Worm (Caenorhabditis elegans) whole organism, mixed stage, embryonic: ENCODE data around the gene acc-2.

ENCODE experiments used
- blmp-1 ChIP-seq: fragments of 150-350 bp; optimal IDR thresholded peaks from 2 replicates; lab custom pipeline; 2014; ENCODE audit warnings: missing biosample characterization, missing genetic modification characterization
- ceh-83 ChIP-seq: fragments of 200-800 bp; sonication (Bioruptor generic); optimal IDR thresholded peaks from 2 replicates; lab custom pipeline; 2018; ENCODE audit warnings: mild to moderate bottlenecking, missing genetic modification characterization, missing compliant biosample characterization
- lsy-2 ChIP-seq: fragments of 150-350 bp; optimal IDR thresholded peaks from 2 replicates; lab custom pipeline; 2014; ENCODE audit warnings: missing biosample characterization, missing genetic modification characterization
- nhr-237 ChIP-seq: fragments of 150-350 bp; optimal IDR thresholded peaks from 2 replicates; lab custom pipeline; 2014; ENCODE audit warnings: missing biosample characterization, missing genetic modification characterization
- nhr-76 ChIP-seq: sonication (generic microtip); optimal IDR thresholded peaks from 2 replicates; lab custom pipeline; 2017; ENCODE audit warnings: missing biosample characterization, missing genetic modification characterization
- pha-4 ChIP-seq: fragments of 150-350 bp; optimal IDR thresholded peaks from 2 replicates; lab custom pipeline; 2018; ENCODE audit warnings: missing biosample characterization, missing genetic modification reagents, missing genetic modification characterization
- sem-2 ChIP-seq: fragments of 200-800 bp; sonication (Bioruptor generic); optimal IDR thresholded peaks from 2 replicates; lab custom pipeline; 2018; ENCODE audit warnings: mild to moderate bottlenecking, missing genetic modification characterization, missing compliant biosample characterization
- snpc-4 ChIP-seq: fragments of 150-350 bp; optimal IDR thresholded peaks from 2 replicates; lab custom pipeline; 2014; ENCODE audit warnings: missing biosample characterization, missing genetic modification characterization
- sptf-1 ChIP-seq: sonication (generic microtip); optimal IDR thresholded peaks from 2 replicates; lab custom pipeline; 2017; ENCODE audit warnings: mild to moderate bottlenecking, missing genetic modification characterization, moderate library complexity, missing compliant biosample characterization
- unc-39 ChIP-seq: fragments of 150-350 bp; optimal IDR thresholded peaks from 2 replicates; lab custom pipeline; 2014; ENCODE audit warnings: missing biosample characterization, missing genetic modification characterization
- unc-62 ChIP-seq: fragments of 150-350 bp; optimal IDR thresholded peaks from 2 replicates; lab custom pipeline; 2014; ENCODE audit warnings: missing biosample characterization, missing genetic modification reagents, missing genetic modification characterization

DNA sequence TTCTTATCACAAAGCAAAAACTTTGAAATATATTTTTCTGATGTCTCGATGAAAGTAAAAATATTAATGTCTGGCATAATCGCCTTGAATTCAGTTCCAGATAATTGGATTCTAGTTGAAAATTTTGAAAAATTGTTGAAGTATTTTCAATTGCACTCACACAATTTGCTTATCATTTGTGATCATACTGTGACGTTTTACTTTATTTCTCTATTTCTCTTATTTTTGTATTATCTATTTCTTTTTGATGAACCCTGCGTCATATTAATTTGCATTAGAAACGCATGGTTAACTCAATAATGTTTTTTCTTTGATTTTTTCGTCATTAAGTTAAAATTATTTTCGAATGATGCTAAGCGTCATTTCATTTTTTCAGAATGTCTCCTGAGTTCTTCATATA lies 6.3 kb upstream of the acc-2 start, which contains the start of gene C53D6.11:
- TF ChIP-seq blmp-1 (no peak), nhr-237 (no peak), unc-39 (tag; lab: Kevin White, UChicago) (no peak), sem-2 (GFP tag; lab: Kevin White, UChicago) (no peak), unc-62 (GFP tag; lab: Kevin White, UChicago) (no peak), lsy-2 (tag; lab: Kevin White, UChicago) (no peak), sptf-1 (no peak), nhr-76 (tag; lab: Kevin White, UChicago) (no peak), pha-4 (tag; lab: Kevin White, UChicago) (no peak), ceh-83 (GFP tag; lab: Kevin White, UChicago) (no peak), snpc-4 (tag; lab: Kevin White, UChicago) (no peak)
